Worm (Caenorhabditis elegans) whole organism, L4 larva: ENCODE data around the gene Y69A2AR.23.

Experiments
- R02D3.7 ChIP-seq: fragments of 150-350 bp; sonication (generic microtip); optimal IDR thresholded peaks from 3 replicates; lab custom pipeline; 2014; ENCODE audit warnings: missing biosample characterization, missing genetic modification characterization
- ama-1 ChIP-seq: fragments of 150-350 bp; optimal IDR thresholded peaks from 2 replicates; lab custom pipeline; 2014; ENCODE audit warnings: inconsistent platforms, mixed read lengths
- fkh-10 ChIP-seq: fragments of 150-350 bp; optimal IDR thresholded peaks from 2 replicates; lab custom pipeline; 2014; ENCODE audit warnings: missing biosample characterization, missing genetic modification reagents, missing genetic modification characterization
- lin-39 ChIP-seq: fragments of 150-350 bp; optimal IDR thresholded peaks from 2 replicates; lab custom pipeline; 2014; ENCODE audit warnings: missing biosample characterization, missing genetic modification reagents, missing genetic modification characterization
- lsy-2 ChIP-seq, 2 experiments: fragments of 150-350 bp in 1 of 2; sonication (generic microtip) in 1 of 2; optimal IDR thresholded peaks; 2 replicates each; lab custom pipeline; 2014 to 2017; ENCODE audit warnings: missing biosample characterization in 2 of 2, missing genetic modification characterization in 2 of 2
- mdl-1 ChIP-seq, 2 experiments: fragments of 150-350 bp in 1 of 2; sonication (generic microtip) in 1 of 2; optimal IDR thresholded peaks; 2 replicates each; lab custom pipeline; 2014 to 2017; ENCODE audit warnings: missing biosample characterization in 2 of 2, missing genetic modification characterization in 2 of 2
- nhr-6 ChIP-seq: fragments of 150-350 bp; optimal IDR thresholded peaks from 2 replicates; lab custom pipeline; 2014; ENCODE audit warnings: missing biosample characterization, missing genetic modification characterization
- nhr-76 ChIP-seq: fragments of 150-350 bp; optimal IDR thresholded peaks from 2 replicates; lab custom pipeline; 2014; ENCODE audit warnings: missing biosample characterization, missing genetic modification characterization
- nhr-77 ChIP-seq: fragments of 150-350 bp; optimal IDR thresholded peaks from 2 replicates; lab custom pipeline; 2014; ENCODE audit warnings: missing biosample characterization, missing genetic modification characterization
- rbr-2 ChIP-seq: sonication (generic microtip); optimal IDR thresholded peaks from 2 replicates; lab custom pipeline; 2016; ENCODE audit warnings: missing genotype, missing genetic modification characterization, missing compliant biosample characterization
- skn-1 ChIP-seq: fragments of 150-350 bp; optimal IDR thresholded peaks from 2 replicates; lab custom pipeline; 2014; ENCODE audit warnings: missing biosample characterization, missing genetic modification characterization
- snpc-1.2 ChIP-seq: fragments of 200-800 bp; sonication (Bioruptor generic); IDR thresholded peaks from 2 replicates; pipeline ENCODE4 v1.3.6; 2022; ENCODE audit warnings: missing genetic modification reagents, missing genetic modification characterization, missing compliant biosample characterization

DNA sequence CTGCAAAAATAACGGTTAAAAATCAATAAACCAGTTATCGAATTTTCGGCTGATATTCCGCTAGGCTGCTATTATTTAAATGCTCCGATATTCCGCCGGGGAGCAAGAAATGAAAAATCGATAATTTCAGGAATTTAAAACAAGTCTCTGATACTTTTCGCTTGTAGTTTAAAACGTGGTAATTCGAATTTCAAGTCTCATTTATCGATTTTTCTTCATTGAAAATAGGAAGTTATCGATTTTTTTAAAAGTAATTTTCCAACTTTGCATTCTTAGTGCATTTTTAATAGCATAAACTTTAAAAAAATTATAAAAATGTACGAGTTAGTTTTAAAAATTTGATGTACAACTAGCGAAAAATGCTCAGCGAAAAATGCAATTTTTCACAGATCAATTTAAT, 792 bp upstream of the Y69A2AR.23 start:
- TF ChIP-seq skn-1 (tag; lab: Kevin White, UChicago) (no peak), fkh-10 (GFP tag; lab: Kevin White, UChicago) (no peak), lsy-2 (tag; optimal IDR thresholded peaks at IDR 0.05; lab: Kevin White, UChicago) (no peak), nhr-6 (tag; lab: Kevin White, UChicago) (no peak), snpc-1.2 (GFP tag; lab: Robert Waterston, UW) (no peak), R02D3.7 (tag; lab: Kevin White, UChicago) (no peak), nhr-77 (tag; lab: Kevin White, UChicago) (no peak), mdl-1 (tag; optimal IDR thresholded peaks at IDR 0.05; lab: Kevin White, UChicago) (no peak), lin-39 (tag; lab: Kevin White, UChicago) (no peak), ama-1 (lab: Kevin White, UChicago) (no peak), nhr-76 (tag; lab: Kevin White, UChicago) (no peak), rbr-2 (tag; lab: Kevin White, UChicago) (no peak)
